Worm (Caenorhabditis elegans): Measurements from ENCODE around the gene amt-2.

Gene amt-2

DNA sequence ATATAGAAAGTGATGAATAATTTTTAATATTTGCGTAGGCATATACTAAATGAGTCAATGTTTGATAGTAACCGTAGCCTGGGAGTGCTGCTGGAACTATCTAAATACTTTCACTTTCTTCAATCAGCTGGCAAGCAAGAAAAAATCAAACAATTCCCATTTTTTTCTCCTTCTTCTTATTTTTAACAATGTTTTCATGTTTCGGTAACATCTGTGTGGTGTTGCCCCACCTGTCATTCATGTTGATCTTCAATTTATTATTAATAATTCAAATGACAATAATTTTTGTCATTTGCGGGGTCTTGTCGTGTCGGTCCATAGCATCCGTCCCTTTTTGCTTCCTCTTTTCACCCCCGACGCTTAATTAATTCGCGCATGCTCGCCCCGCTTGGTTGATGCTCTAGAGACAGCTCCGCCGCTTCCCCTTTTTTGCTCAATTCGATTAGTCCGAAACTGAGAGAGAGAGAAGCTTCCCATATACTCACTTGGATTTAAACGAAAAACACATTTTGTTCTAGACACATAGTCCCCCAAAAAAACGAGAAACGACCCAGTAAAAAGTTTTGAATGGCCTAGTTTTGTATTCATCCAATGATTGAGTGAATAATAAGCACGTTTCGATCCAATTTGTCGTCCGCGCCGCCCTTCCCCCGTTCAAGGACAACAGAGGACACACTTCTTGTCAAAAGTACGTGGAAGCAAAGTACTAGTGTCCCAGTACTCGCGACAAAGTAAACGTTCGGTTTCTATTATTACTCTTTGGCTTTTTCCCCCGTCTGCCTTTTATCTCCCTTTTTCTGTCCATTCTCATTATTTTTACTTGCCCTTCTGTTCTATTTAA is 14.2 kb upstream of the amt-2 start (continued):
- TF ChIP-seq pha-2 (tag; optimal IDR thresholded peaks at IDR 0.05), result no peak
- no peak for TF ChIP-seq pat-9 (tag; optimal IDR thresholded peaks at IDR 0.05)
- peak; percentile 5 for TF ChIP-seq fax-1 (tag; optimal IDR thresholded peaks at IDR 0.05)
- no peak for TF ChIP-seq pros-1 (tag; optimal IDR thresholded peaks at IDR 0.05)
- no peak for TF ChIP-seq madf-2 (tag; optimal IDR thresholded peaks at IDR 0.05)
- TF ChIP-seq ref-2 (tag; optimal IDR thresholded peaks at IDR 0.05), result peak; percentile 44
- TF ChIP-seq unc-86 (tag; optimal IDR thresholded peaks at IDR 0.05), result peak; percentile 8
- TF ChIP-seq K02D7.2 (tag; optimal IDR thresholded peaks at IDR 0.05), result no peak

DNA sequence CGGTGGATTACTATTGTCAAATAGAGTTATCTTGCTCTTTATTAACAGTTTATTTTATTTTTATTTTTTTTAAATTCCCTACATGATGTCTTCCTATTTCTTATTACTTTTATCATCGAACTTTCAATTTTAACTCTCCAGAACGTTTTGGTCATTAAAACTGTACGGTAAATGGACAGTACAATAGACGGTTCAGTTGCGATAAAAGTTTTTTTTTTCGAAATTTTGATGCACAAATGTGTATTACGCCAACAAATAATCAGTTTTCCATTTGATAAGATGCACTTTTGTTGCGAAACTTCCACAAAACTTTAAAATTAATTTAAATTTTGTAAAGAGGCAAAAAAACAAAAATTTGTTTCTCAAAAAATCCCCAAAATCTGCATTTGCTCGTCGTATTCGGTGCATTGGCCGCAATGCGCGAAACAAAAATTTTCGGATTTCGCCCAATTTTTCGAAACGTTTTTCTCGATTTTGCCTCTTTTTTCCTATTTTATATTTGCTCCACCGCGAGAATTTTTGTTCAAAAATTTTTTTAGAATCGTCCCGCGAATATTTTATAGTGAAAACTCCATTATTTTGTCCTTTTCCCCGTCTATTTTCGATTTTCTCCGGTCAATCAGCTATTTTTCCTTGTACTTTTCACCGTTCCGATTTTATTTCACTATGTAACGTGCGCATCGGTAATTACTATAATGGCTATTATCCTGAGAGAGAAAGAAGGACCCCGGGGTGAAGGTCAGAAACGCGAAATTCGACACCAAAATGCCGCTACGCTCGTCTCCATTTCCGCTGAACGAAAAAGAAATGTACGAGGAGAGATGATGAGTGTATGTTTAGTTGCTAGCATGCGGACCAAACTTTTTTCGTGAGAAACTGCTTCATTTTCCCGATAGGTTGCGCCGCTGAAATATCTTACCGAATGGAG is 13.2 kb upstream of the amt-2 start:
- TF ChIP-seq ceh-34 (tag; optimal IDR thresholded peaks at IDR 0.05), result peak; percentile 79
- TF ChIP-seq F13H6.1 (tag; optimal IDR thresholded peaks at IDR 0.05), result no peak

DNA sequence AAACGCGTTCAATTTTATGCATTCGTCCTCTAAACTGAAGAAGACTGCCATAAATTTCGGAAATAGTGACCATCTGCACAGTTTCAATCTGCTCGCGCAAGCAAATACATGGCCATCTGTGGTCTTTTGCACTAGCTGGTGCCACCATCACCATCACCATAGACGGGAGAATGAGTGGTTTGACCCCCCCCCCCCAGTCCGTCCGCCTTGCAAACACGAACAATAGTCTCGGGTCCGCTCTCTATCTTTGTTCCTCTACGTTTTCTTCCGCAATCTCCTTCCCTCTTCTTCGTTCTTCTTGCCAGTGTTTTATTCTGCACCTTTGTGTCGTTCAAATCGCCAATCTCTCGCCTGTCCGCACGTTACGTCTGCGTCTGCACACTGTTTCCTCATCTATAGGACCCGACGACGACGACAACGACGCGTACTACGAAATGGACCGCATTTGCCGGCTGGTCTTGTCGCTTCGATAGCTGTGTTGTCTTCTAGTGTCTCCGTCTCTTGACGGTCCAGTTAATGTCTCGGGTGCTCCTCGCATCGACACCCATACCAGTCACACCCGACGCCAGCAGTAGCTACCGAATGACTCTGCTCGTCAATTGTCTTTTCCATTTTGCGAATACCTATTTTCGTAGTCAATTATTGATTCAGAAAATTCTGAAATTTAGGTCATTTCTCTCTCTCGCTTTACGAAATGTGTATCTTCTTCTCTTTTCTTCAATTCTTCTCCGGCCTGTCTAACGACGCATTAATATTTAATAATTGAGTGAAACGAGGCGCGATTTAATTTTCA is 12.3 kb upstream of the amt-2 start:
- no peak for TF ChIP-seq fkh-6 (tag; optimal IDR thresholded peaks at IDR 0.05)
- peak; percentile 71 for TF ChIP-seq ceh-19 (GFP tag; optimal IDR thresholded peaks at IDR 0.05)
- TF ChIP-seq ets-4 (tag; optimal IDR thresholded peaks at IDR 0.05), result no peak
- no peak for TF ChIP-seq ceh-6 (GFP tag; optimal IDR thresholded peaks at IDR 0.05)
- no peak for TF ChIP-seq unc-3 (GFP tag; conservative IDR thresholded peaks at IDR 0.05)
- no peak for TF ChIP-seq unc-3 (tag; optimal IDR thresholded peaks at IDR 0.05)
- peak; percentile 16 for TF ChIP-seq unc-86 (tag; optimal IDR thresholded peaks at IDR 0.05)
- no peak for TF ChIP-seq pag-3 (tag; optimal IDR thresholded peaks at IDR 0.05; ENCODE audit: borderline replicate concordance)
- no peak for TF ChIP-seq ceh-18 (tag; optimal IDR thresholded peaks at IDR 0.05)
- no peak for TF ChIP-seq nhr-11 (tag; optimal IDR thresholded peaks at IDR 0.05)
- peak; percentile 33 for TF ChIP-seq C08G9.2 (tag; optimal IDR thresholded peaks at IDR 0.05)
- no peak for TF ChIP-seq ceh-24 (tag; optimal IDR thresholded peaks at IDR 0.05)
- peak; percentile 47 for TF ChIP-seq nfya-1 (tag; optimal IDR thresholded peaks at IDR 0.05)
- peak; percentile 83 for TF ChIP-seq ceh-31 (tag; optimal IDR thresholded peaks at IDR 0.05)
- no peak for TF ChIP-seq ceh-48 (tag; optimal IDR thresholded peaks at IDR 0.05)
- TF ChIP-seq ref-2 (tag; optimal IDR thresholded peaks at IDR 0.05), result peak; percentile 59
- no peak for TF ChIP-seq pha-2 (tag; optimal IDR thresholded peaks at IDR 0.05)
- no peak for TF ChIP-seq ceh-9 (tag; optimal IDR thresholded peaks at IDR 0.05)
- no peak for TF ChIP-seq dmd-4 (tag; optimal IDR thresholded peaks at IDR 0.05; ENCODE audit: borderline replicate concordance)
- TF ChIP-seq lin-11 (tag; optimal IDR thresholded peaks at IDR 0.05), result no peak
- no peak for TF ChIP-seq elt-4 (tag; optimal IDR thresholded peaks at IDR 0.05)
- no peak for TF ChIP-seq hlh-15 (tag; optimal IDR thresholded peaks at IDR 0.05)
- TF ChIP-seq elt-2 (tag; optimal IDR thresholded peaks at IDR 0.05), result peak; percentile 1
- no peak for TF ChIP-seq mec-3 (tag; optimal IDR thresholded peaks at IDR 0.05; ENCODE audit: borderline replicate concordance)
- TF ChIP-seq pax-1 (tag; optimal IDR thresholded peaks at IDR 0.05), result no peak
- no peak for TF ChIP-seq npax-4 (tag; optimal IDR thresholded peaks at IDR 0.05)
- TF ChIP-seq ceh-14 (tag; optimal IDR thresholded peaks at IDR 0.05), result no peak
- TF ChIP-seq K02D7.2 (tag; optimal IDR thresholded peaks at IDR 0.05), result no peak
- peak; percentile 35 for TF ChIP-seq tbx-2 (tag; optimal IDR thresholded peaks at IDR 0.05)
- TF ChIP-seq pat-9 (tag; optimal IDR thresholded peaks at IDR 0.05), result no peak
- TF ChIP-seq ceh-34 (tag; optimal IDR thresholded peaks at IDR 0.05), result peak; percentile 41
- no peak for TF ChIP-seq syd-9 (tag; optimal IDR thresholded peaks at IDR 0.05)
- TF ChIP-seq sox-2 (GFP tag; IDR thresholded peaks at IDR 0.05), result peak; percentile 80
- TF ChIP-seq sox-4 (tag; optimal IDR thresholded peaks at IDR 0.05), result no peak
- TF ChIP-seq nhr-232 (tag; optimal IDR thresholded peaks at IDR 0.05), result no peak
- no peak for TF ChIP-seq ama-1 (optimal IDR thresholded peaks at IDR 0.05)
- no peak for TF ChIP-seq ttx-3 (tag; optimal IDR thresholded peaks at IDR 0.05)
- peak; percentile 41 for TF ChIP-seq madf-2 (tag; optimal IDR thresholded peaks at IDR 0.05)
- TF ChIP-seq che-1 (tag; optimal IDR thresholded peaks at IDR 0.05), result peak; percentile 32
- no peak for TF ChIP-seq pha-4 (tag; optimal IDR thresholded peaks at IDR 0.05)

Measured in whole organism, late embryonic.